Worm (Caenorhabditis elegans): ENCODE measurements around the gene lrch-1.

Gene lrch-1

ce11 chrX:6216551-6216950 is at the start of gene lrch-1:
Gene lrch-1, minus strand, starts transcription at chrX:6216651.
- no peak for TF ChIP-seq unc-62 (GFP tag; optimal IDR thresholded peaks at IDR 0.05)

- no peak for TF ChIP-seq unc-62 (GFP tag; optimal IDR thresholded peaks at IDR 0.05)
Measured at ce11 chrX:6263194-6263698, 46.8 kb upstream of the lrch-1 start, which contains the start of gene W05H9.4. Gene W05H9.4, plus strand, starts transcription at chrX:6263648.

ce11 chrX:6259081-6259480 is 42.6 kb upstream of the lrch-1 start:
- TF ChIP-seq unc-62 (GFP tag; optimal IDR thresholded peaks at IDR 0.05), result no peak

DNA sequence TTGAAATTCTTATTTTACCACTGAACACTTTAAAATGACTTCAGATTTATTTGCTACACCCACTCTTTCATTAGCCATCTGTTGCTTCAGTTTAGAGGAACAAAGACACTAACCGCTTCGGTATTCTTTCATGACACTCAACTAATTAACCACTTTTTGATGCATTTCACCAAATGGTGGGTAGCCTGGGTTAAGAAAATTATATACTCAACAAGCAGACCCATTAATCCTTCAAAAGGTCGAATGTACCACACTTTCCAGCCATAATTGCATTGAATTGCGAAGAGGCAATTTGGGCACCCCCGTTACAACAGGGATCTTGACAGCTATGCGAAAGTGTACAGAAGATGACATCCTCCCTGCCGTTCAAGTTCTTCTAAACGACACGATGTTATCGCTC is 42.0 kb upstream of the lrch-1 start:
- TF ChIP-seq unc-62 (GFP tag; optimal IDR thresholded peaks at IDR 0.05), result no peak

- no peak for TF ChIP-seq unc-62 (GFP tag; optimal IDR thresholded peaks at IDR 0.05)
Measured at ce11 chrX:6256969-6257368, 40.5 kb upstream of the lrch-1 start.

- no peak for TF ChIP-seq unc-62 (GFP tag; optimal IDR thresholded peaks at IDR 0.05)
Measured at ce11 chrX:6256430-6256829, 40.0 kb upstream of the lrch-1 start.

ce11 chrX:6255561-6255960 is 39.1 kb upstream of the lrch-1 start:
- TF ChIP-seq unc-62 (GFP tag; optimal IDR thresholded peaks at IDR 0.05), result no peak

DNA sequence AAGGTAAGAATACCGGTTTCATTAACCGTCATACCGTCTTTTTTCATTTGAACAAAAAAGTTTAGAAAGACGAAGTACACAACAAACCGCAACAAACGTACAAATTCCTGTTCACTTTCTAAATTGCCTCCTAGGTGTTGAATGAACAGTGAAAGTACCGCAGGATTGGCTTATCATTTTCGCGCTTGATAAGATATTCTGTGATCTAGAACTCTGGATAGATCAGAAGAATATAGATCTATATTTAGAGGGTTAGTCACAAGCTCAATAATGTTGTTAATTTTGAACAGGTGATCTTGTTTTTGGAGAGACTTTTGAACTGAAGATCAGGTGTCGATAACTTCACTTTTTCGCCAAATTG is 38.2 kb upstream of the lrch-1 start:
- no peak for TF ChIP-seq unc-62 (GFP tag; optimal IDR thresholded peaks at IDR 0.05)

DNA sequence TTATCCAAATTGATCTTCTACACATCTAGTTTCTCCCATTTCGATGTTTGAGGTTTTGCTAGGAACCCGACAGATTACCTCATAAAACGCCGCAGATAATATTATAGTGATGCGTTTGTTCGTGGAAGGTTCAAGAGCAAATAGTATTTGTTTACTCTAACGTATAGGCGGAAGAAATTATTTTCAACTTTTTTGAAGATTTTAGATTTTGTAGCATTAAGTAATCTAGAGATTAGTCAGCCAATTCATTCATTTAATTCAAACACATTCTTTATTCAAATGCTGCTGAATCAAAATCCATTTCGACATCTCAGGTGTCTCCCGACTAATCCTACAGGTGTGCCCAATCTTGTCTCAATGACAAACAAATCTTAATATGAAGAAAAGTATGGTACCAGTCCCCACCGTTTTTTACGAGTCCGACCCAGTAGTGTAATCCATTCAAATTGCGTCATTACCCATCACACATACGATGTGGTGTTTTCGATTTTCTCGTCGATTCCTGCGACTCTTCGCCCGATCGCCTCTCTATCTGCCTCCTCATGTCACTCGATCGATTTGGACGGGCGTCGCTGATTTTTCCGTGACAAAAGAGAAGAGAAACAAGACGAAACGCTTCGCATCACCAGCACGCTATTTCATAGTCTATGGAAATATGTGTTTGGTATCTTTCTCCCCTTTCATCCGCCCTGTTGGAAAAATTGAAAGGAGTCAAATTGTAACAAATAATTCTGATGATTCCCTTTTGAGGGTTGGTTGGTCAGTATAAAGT is 37.6 kb upstream of the lrch-1 start:
- no peak for TF ChIP-seq unc-62 (GFP tag; optimal IDR thresholded peaks at IDR 0.05)

DNA sequence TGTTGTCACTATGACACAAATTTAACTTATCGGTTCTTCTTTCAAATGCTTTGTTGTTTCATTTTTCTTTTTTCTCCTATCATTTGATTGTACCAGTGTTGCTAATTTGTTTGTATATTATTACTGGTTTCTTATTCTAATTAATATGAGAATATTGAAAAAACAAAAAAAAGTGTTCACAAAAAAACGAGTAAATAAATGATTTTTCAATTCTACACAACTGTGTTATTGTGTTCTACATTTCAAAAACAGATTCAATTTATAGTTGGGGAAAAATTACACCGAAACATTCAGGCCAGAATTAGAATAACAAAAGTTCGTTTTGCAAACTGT is 37.1 kb upstream of the lrch-1 start:
- no peak for TF ChIP-seq unc-62 (GFP tag; optimal IDR thresholded peaks at IDR 0.05)

DNA sequence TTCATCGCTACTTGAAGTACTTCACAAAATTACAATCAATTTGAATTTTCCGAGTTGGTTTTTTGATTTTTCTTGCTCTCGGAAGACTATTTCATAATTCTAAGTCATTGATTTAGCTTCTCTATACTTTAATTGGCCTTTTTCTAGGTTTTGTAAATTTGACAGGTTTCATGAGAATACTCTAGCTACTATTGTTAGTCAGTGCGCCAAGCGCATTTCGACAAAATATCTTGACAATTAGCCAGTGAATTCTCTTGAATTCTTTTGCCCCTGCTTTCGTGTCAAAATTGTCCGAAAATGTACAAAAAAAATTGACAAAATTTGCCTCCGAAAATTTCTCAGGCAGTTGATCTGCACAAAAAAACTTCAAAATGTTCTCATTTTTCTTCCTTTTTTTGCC is 36.7 kb upstream of the lrch-1 start:
- no peak for TF ChIP-seq unc-62 (GFP tag; optimal IDR thresholded peaks at IDR 0.05)

DNA sequence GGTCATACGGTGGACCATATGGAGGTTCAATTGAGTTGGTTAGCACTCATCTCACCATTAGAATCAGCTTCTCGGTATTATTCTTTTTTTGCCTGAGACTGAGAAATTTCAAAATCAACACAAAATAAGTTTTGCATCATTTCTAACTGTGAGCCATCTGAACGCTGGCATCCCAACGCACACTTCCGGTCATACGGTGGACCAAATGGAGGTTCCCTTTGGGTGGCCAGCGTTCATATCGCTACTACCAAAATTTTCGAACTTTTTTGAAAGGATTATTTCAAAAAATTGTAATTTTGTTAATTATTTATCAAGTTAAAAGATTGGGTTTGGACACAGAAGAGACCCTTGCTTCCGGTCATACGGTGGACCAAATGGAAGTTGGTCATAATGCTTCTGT is 36.3 kb upstream of the lrch-1 start:
- TF ChIP-seq unc-62 (GFP tag; optimal IDR thresholded peaks at IDR 0.05), result no peak

ce11 chrX:6251947-6252617 is 35.6 kb upstream of the lrch-1 start:
- TF ChIP-seq unc-62 (GFP tag; optimal IDR thresholded peaks at IDR 0.05), result no peak

DNA sequence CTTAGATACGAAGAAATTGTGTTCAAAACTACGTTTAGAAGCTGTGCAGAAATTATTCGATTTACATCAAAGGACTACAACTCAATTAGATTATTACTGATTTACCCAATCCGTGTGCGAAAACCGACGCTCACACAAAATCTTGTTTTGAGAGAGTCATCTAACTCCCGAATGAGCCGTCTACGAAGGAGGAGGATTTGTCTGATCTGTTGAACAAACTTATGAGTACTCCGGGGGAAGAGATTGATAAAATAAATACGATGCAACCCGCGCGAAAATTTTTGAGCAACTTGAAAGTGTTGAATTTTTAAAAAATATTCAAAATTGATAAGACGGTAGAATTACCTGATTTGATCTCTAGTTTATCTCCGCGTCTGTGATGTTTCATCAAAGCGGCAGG is 34.9 kb upstream of the lrch-1 start:
- no peak for TF ChIP-seq unc-62 (GFP tag; optimal IDR thresholded peaks at IDR 0.05)

- TF ChIP-seq unc-62 (GFP tag; optimal IDR thresholded peaks at IDR 0.05), result no peak
Measured at ce11 chrX:6250866-6251265, 34.4 kb upstream of the lrch-1 start.

- TF ChIP-seq unc-62 (GFP tag; optimal IDR thresholded peaks at IDR 0.05), result no peak
Measured at ce11 chrX:6250272-6250752, 33.9 kb upstream of the lrch-1 start.

Measured in whole organism, dauer.